Worm (Caenorhabditis elegans) whole organism, mixed stage, embryonic: ENCODE results near the gene F20C5.11.

ENCODE experiments used
- M03D4.4 ChIP-seq: sonication (generic microtip); optimal IDR thresholded peaks from 2 replicates; lab custom pipeline; 2017; ENCODE audit warnings: mild to moderate bottlenecking, missing genetic modification characterization, missing compliant biosample characterization
- bed-3 ChIP-seq: fragments of 200-800 bp; sonication (Bioruptor generic); optimal IDR thresholded peaks from 3 replicates; lab custom pipeline; 2018; ENCODE audit warnings: mild to moderate bottlenecking, missing genetic modification characterization, moderate library complexity, missing compliant biosample characterization
- blmp-1 ChIP-seq: fragments of 150-350 bp; optimal IDR thresholded peaks from 2 replicates; lab custom pipeline; 2014; ENCODE audit warnings: missing biosample characterization, missing genetic modification characterization
- ceh-83 ChIP-seq: fragments of 200-800 bp; sonication (Bioruptor generic); optimal IDR thresholded peaks from 2 replicates; lab custom pipeline; 2018; ENCODE audit warnings: mild to moderate bottlenecking, missing genetic modification characterization, missing compliant biosample characterization
- ces-1 ChIP-seq: fragments of 150-350 bp; optimal IDR thresholded peaks from 2 replicates; lab custom pipeline; 2014; ENCODE audit warnings: missing biosample characterization, missing genetic modification reagents, missing genetic modification characterization
- cnd-1 ChIP-seq: fragments of 200-800 bp; sonication (Bioruptor generic); optimal IDR thresholded peaks from 2 replicates; lab custom pipeline; 2018; ENCODE audit warnings: mild to moderate bottlenecking, missing genetic modification characterization, missing compliant biosample characterization
- drap-1 ChIP-seq: fragments of 200-800 bp; sonication (Bioruptor generic); optimal IDR thresholded peaks from 3 replicates; lab custom pipeline; 2018; ENCODE audit warnings: mild to moderate bottlenecking, missing genetic modification characterization, missing compliant biosample characterization
- elt-1 ChIP-seq: sonication (generic microtip); optimal IDR thresholded peaks from 2 replicates; lab custom pipeline; 2017; ENCODE audit warnings: missing genetic modification characterization, mild to moderate bottlenecking, missing compliant biosample characterization, antibody characterized with exemption, moderate library complexity, borderline replicate concordance; ENCODE audit not compliant: insufficient read depth
- elt-3 ChIP-seq: fragments of 150-350 bp; optimal IDR thresholded peaks from 2 replicates; lab custom pipeline; 2014; ENCODE audit warnings: missing biosample characterization, missing genetic modification characterization
- ham-2 ChIP-seq: fragments of 200-800 bp; sonication (Bioruptor generic); optimal IDR thresholded peaks from 2 replicates; lab custom pipeline; 2018; ENCODE audit warnings: mild to moderate bottlenecking, missing genetic modification characterization, missing compliant biosample characterization
- lin-13 ChIP-seq: fragments of 150-350 bp; optimal IDR thresholded peaks from 2 replicates; lab custom pipeline; 2014; ENCODE audit warnings: missing biosample characterization, missing genetic modification characterization
- lin-32 ChIP-seq: fragments of 200-800 bp; sonication (Bioruptor generic); optimal IDR thresholded peaks from 2 replicates; lab custom pipeline; 2018; ENCODE audit warnings: mild to moderate bottlenecking, missing genetic modification characterization, missing compliant biosample characterization
- lsy-2 ChIP-seq: fragments of 150-350 bp; optimal IDR thresholded peaks from 2 replicates; lab custom pipeline; 2014; ENCODE audit warnings: missing biosample characterization, missing genetic modification characterization
- mab-5 ChIP-seq: fragments of 150-350 bp; optimal IDR thresholded peaks from 2 replicates; lab custom pipeline; 2014; ENCODE audit warnings: missing biosample characterization, missing genetic modification characterization
- mep-1 ChIP-seq: fragments of 150-350 bp; optimal IDR thresholded peaks from 2 replicates; lab custom pipeline; 2017; ENCODE audit warnings: missing biosample characterization, missing genetic modification reagents, missing genetic modification characterization, inconsistent platforms
- mls-2 ChIP-seq: sonication (generic microtip); optimal IDR thresholded peaks from 2 replicates; lab custom pipeline; 2016; ENCODE audit warnings: mild to moderate bottlenecking, missing genetic modification characterization, moderate library complexity, missing compliant biosample characterization
- nhr-12 ChIP-seq: fragments of 150-350 bp; optimal IDR thresholded peaks from 2 replicates; lab custom pipeline; 2014; ENCODE audit warnings: missing biosample characterization, missing genetic modification characterization
- nhr-2 ChIP-seq: fragments of 150-350 bp; optimal IDR thresholded peaks from 2 replicates; lab custom pipeline; 2014; ENCODE audit warnings: missing biosample characterization, missing genetic modification characterization
- nhr-237 ChIP-seq: fragments of 150-350 bp; optimal IDR thresholded peaks from 2 replicates; lab custom pipeline; 2014; ENCODE audit warnings: missing biosample characterization, missing genetic modification characterization
- nhr-28 ChIP-seq: fragments of 150-350 bp; optimal IDR thresholded peaks from 2 replicates; lab custom pipeline; 2014; ENCODE audit warnings: missing biosample characterization, missing genetic modification characterization
- nhr-76 ChIP-seq: sonication (generic microtip); optimal IDR thresholded peaks from 2 replicates; lab custom pipeline; 2017; ENCODE audit warnings: missing biosample characterization, missing genetic modification characterization
- pha-4 ChIP-seq: fragments of 150-350 bp; optimal IDR thresholded peaks from 2 replicates; lab custom pipeline; 2018; ENCODE audit warnings: missing biosample characterization, missing genetic modification reagents, missing genetic modification characterization
- snpc-4 ChIP-seq: fragments of 150-350 bp; optimal IDR thresholded peaks from 2 replicates; lab custom pipeline; 2014; ENCODE audit warnings: missing biosample characterization, missing genetic modification characterization
- sptf-1 ChIP-seq: sonication (generic microtip); optimal IDR thresholded peaks from 2 replicates; lab custom pipeline; 2017; ENCODE audit warnings: mild to moderate bottlenecking, missing genetic modification characterization, moderate library complexity, missing compliant biosample characterization
- tbx-8 ChIP-seq: fragments of 200-800 bp; sonication (Bioruptor generic); optimal IDR thresholded peaks from 2 replicates; lab custom pipeline; 2018; ENCODE audit warnings: mild to moderate bottlenecking, missing genetic modification characterization, moderate library complexity, missing compliant biosample characterization
- unc-120 ChIP-seq: sonication (generic microtip); optimal IDR thresholded peaks from 2 replicates; lab custom pipeline; 2017; ENCODE audit warnings: missing genetic modification characterization, missing compliant biosample characterization; ENCODE audit not compliant: poor library complexity, severe bottlenecking
- unc-39 ChIP-seq: fragments of 150-350 bp; optimal IDR thresholded peaks from 2 replicates; lab custom pipeline; 2014; ENCODE audit warnings: missing biosample characterization, missing genetic modification characterization
- unc-62 ChIP-seq: fragments of 150-350 bp; optimal IDR thresholded peaks from 2 replicates; lab custom pipeline; 2014; ENCODE audit warnings: missing biosample characterization, missing genetic modification reagents, missing genetic modification characterization
- zip-8 ChIP-seq: fragments of 150-350 bp; optimal IDR thresholded peaks from 2 replicates; lab custom pipeline; 2014; ENCODE audit warnings: missing biosample characterization, missing genetic modification characterization
- ztf-11 ChIP-seq: fragments of 150-350 bp; optimal IDR thresholded peaks from 2 replicates; lab custom pipeline; 2014; ENCODE audit warnings: missing biosample characterization, missing genetic modification characterization

Gene F20C5.11

ce11 chrIV:8745591-8746302 lies 16.0 kb downstream of the F20C5.11 start, which contains the start of the genes F20C5.7 and parg-1:
Gene F20C5.7, minus strand, starts transcription at chrIV:8745691.
Gene parg-1, plus strand, starts transcription at chrIV:8746252.
- TF ChIP-seq tbx-8 (GFP tag; lab: Kevin White, UChicago) = no peak
- no peak for TF ChIP-seq cnd-1
- no peak for TF ChIP-seq M03D4.4 (tag; lab: Kevin White, UChicago)
- no peak for TF ChIP-seq nhr-76 (tag; lab: Kevin White, UChicago)
- no peak for TF ChIP-seq pha-4
- TF ChIP-seq lin-32 (GFP tag; lab: Kevin White, UChicago) = no peak
- no peak for TF ChIP-seq elt-3 (tag; lab: Kevin White, UChicago)
- no peak for TF ChIP-seq nhr-2
- TF ChIP-seq bed-3 (GFP tag; lab: Kevin White, UChicago) = no peak
- TF ChIP-seq ceh-83 = no peak
- TF ChIP-seq lsy-2 (tag; lab: Kevin White, UChicago) = no peak
- no peak for TF ChIP-seq mls-2
- TF ChIP-seq sptf-1 (tag; lab: Kevin White, UChicago) = no peak
- TF ChIP-seq mep-1 (tag; lab: Kevin White, UChicago) = no peak
- no peak for TF ChIP-seq drap-1 (GFP tag; lab: Kevin White, UChicago)
- no peak for TF ChIP-seq unc-62
- no peak for TF ChIP-seq nhr-12 (tag; lab: Kevin White, UChicago)
- no peak for TF ChIP-seq elt-1 (tag; lab: Kevin White, UChicago)

ce11 chrIV:8743654-8744332 lies 18.0 kb downstream of the F20C5.11 start, which contains the start of gene F21D5.7:
Gene F21D5.7, minus strand, starts transcription at chrIV:8743704.
- peak; percentile 49 for TF ChIP-seq mep-1 (tag; lab: Kevin White, UChicago)
- TF ChIP-seq nhr-76 (tag; lab: Kevin White, UChicago) = no peak
- peak; percentile 1 for TF ChIP-seq lin-13
- TF ChIP-seq zip-8 (tag; lab: Kevin White, UChicago) = no peak
- TF ChIP-seq mab-5 (tag; lab: Kevin White, UChicago) = no peak
- peak; percentile 28 for TF ChIP-seq ces-1 (GFP tag; lab: Kevin White, UChicago)
- TF ChIP-seq sptf-1 (tag; lab: Kevin White, UChicago) = peak; percentile 31
- TF ChIP-seq nhr-237 (tag; lab: Kevin White, UChicago) = peak; percentile 33
- peak; percentile 36 for TF ChIP-seq pha-4
- peak; percentile 65 for TF ChIP-seq lsy-2 (tag; lab: Kevin White, UChicago)
- TF ChIP-seq snpc-4 (tag; lab: Kevin White, UChicago) = no peak
- TF ChIP-seq blmp-1 (tag; lab: Kevin White, UChicago) = no peak
- no peak for TF ChIP-seq ztf-11
- TF ChIP-seq, all 35 proteins: peak for 7

- no peak for TF ChIP-seq zip-8 (tag; lab: Kevin White, UChicago)
- no peak for TF ChIP-seq elt-1 (tag; lab: Kevin White, UChicago)
- TF ChIP-seq tbx-8 (GFP tag; lab: Kevin White, UChicago) = no peak
Observed at ce11 chrIV:8740952-8741438, 20.8 kb downstream of the F20C5.11 start, which contains the start of gene F21D5.6. Gene F21D5.6, minus strand, starts transcription at chrIV:8741388.

- TF ChIP-seq ztf-11 (no peak), lsy-2 (tag; lab: Kevin White, UChicago) (no peak), ham-2 (no peak), mls-2 (no peak), nhr-12 (tag; lab: Kevin White, UChicago) (no peak), unc-120 (tag; lab: Kevin White, UChicago) (no peak), mep-1 (tag; lab: Kevin White, UChicago) (no peak), drap-1 (GFP tag; lab: Kevin White, UChicago) (no peak), nhr-2 (no peak), pha-4 (no peak), sptf-1 (tag; lab: Kevin White, UChicago) (no peak), nhr-76 (tag; lab: Kevin White, UChicago) (no peak), zip-8 (tag; lab: Kevin White, UChicago) (no peak), unc-39 (tag; lab: Kevin White, UChicago) (no peak), nhr-28 (tag; lab: Kevin White, UChicago) (no peak)
Observed at ce11 chrIV:8739926-8740325, 21.9 kb downstream of the F20C5.11 start, which contains the start of gene mrps-33. Gene mrps-33, minus strand, starts transcription at chrIV:8740026.
